Worm (Caenorhabditis elegans) whole organism, mixed stage, embryonic: ENCODE results near the gene srh-75.

Source experiments
- M03D4.4 ChIP-seq: sonication (generic microtip); optimal IDR thresholded peaks from 2 replicates; lab custom pipeline; 2017; ENCODE audit warnings: mild to moderate bottlenecking, missing genetic modification characterization, missing compliant biosample characterization
- bed-3 ChIP-seq: fragments of 200-800 bp; sonication (Bioruptor generic); optimal IDR thresholded peaks from 3 replicates; lab custom pipeline; 2018; ENCODE audit warnings: mild to moderate bottlenecking, missing genetic modification characterization, moderate library complexity, missing compliant biosample characterization
- ceh-39 ChIP-seq: fragments of 150-350 bp; optimal IDR thresholded peaks from 2 replicates; lab custom pipeline; 2014; ENCODE audit warnings: missing biosample characterization, missing genetic modification characterization
- ceh-43 ChIP-seq: fragments of 200-800 bp; sonication (Bioruptor generic); optimal IDR thresholded peaks from 2 replicates; lab custom pipeline; 2018; ENCODE audit warnings: mild to moderate bottlenecking, missing genetic modification characterization, moderate library complexity, missing compliant biosample characterization
- ceh-83 ChIP-seq: fragments of 200-800 bp; sonication (Bioruptor generic); optimal IDR thresholded peaks from 2 replicates; lab custom pipeline; 2018; ENCODE audit warnings: mild to moderate bottlenecking, missing genetic modification characterization, missing compliant biosample characterization
- ces-1 ChIP-seq: fragments of 150-350 bp; optimal IDR thresholded peaks from 2 replicates; lab custom pipeline; 2014; ENCODE audit warnings: missing biosample characterization, missing genetic modification reagents, missing genetic modification characterization
- cnd-1 ChIP-seq: fragments of 200-800 bp; sonication (Bioruptor generic); optimal IDR thresholded peaks from 2 replicates; lab custom pipeline; 2018; ENCODE audit warnings: mild to moderate bottlenecking, missing genetic modification characterization, missing compliant biosample characterization
- drap-1 ChIP-seq: fragments of 200-800 bp; sonication (Bioruptor generic); optimal IDR thresholded peaks from 3 replicates; lab custom pipeline; 2018; ENCODE audit warnings: mild to moderate bottlenecking, missing genetic modification characterization, missing compliant biosample characterization
- elt-3 ChIP-seq: fragments of 150-350 bp; optimal IDR thresholded peaks from 2 replicates; lab custom pipeline; 2014; ENCODE audit warnings: missing biosample characterization, missing genetic modification characterization
- flh-1 ChIP-seq: fragments of 200-800 bp; sonication (Bioruptor generic); optimal IDR thresholded peaks from 2 replicates; lab custom pipeline; 2018; ENCODE audit warnings: mild to moderate bottlenecking, missing genetic modification characterization, moderate library complexity, missing compliant biosample characterization
- ham-2 ChIP-seq: fragments of 200-800 bp; sonication (Bioruptor generic); optimal IDR thresholded peaks from 2 replicates; lab custom pipeline; 2018; ENCODE audit warnings: mild to moderate bottlenecking, missing genetic modification characterization, missing compliant biosample characterization
- hlh-1 ChIP-seq: fragments of 150-350 bp; optimal IDR thresholded peaks from 2 replicates; lab custom pipeline; 2014; ENCODE audit warnings: missing biosample characterization, missing genetic modification reagents, missing genetic modification characterization
- lin-13 ChIP-seq: fragments of 150-350 bp; optimal IDR thresholded peaks from 2 replicates; lab custom pipeline; 2014; ENCODE audit warnings: missing biosample characterization, missing genetic modification characterization
- lin-32 ChIP-seq: fragments of 200-800 bp; sonication (Bioruptor generic); optimal IDR thresholded peaks from 2 replicates; lab custom pipeline; 2018; ENCODE audit warnings: mild to moderate bottlenecking, missing genetic modification characterization, missing compliant biosample characterization
- lsy-2 ChIP-seq: fragments of 150-350 bp; optimal IDR thresholded peaks from 2 replicates; lab custom pipeline; 2014; ENCODE audit warnings: missing biosample characterization, missing genetic modification characterization
- mab-5 ChIP-seq: fragments of 150-350 bp; optimal IDR thresholded peaks from 2 replicates; lab custom pipeline; 2014; ENCODE audit warnings: missing biosample characterization, missing genetic modification characterization
- mep-1 ChIP-seq: fragments of 150-350 bp; optimal IDR thresholded peaks from 2 replicates; lab custom pipeline; 2017; ENCODE audit warnings: missing biosample characterization, missing genetic modification reagents, missing genetic modification characterization, inconsistent platforms
- mls-2 ChIP-seq: sonication (generic microtip); optimal IDR thresholded peaks from 2 replicates; lab custom pipeline; 2016; ENCODE audit warnings: mild to moderate bottlenecking, missing genetic modification characterization, moderate library complexity, missing compliant biosample characterization
- nhr-12 ChIP-seq: fragments of 150-350 bp; optimal IDR thresholded peaks from 2 replicates; lab custom pipeline; 2014; ENCODE audit warnings: missing biosample characterization, missing genetic modification characterization
- nhr-2 ChIP-seq: fragments of 150-350 bp; optimal IDR thresholded peaks from 2 replicates; lab custom pipeline; 2014; ENCODE audit warnings: missing biosample characterization, missing genetic modification characterization
- nhr-237 ChIP-seq: fragments of 150-350 bp; optimal IDR thresholded peaks from 2 replicates; lab custom pipeline; 2014; ENCODE audit warnings: missing biosample characterization, missing genetic modification characterization
- nhr-28 ChIP-seq: fragments of 150-350 bp; optimal IDR thresholded peaks from 2 replicates; lab custom pipeline; 2014; ENCODE audit warnings: missing biosample characterization, missing genetic modification characterization
- nhr-76 ChIP-seq: sonication (generic microtip); optimal IDR thresholded peaks from 2 replicates; lab custom pipeline; 2017; ENCODE audit warnings: missing biosample characterization, missing genetic modification characterization
- pha-4 ChIP-seq: fragments of 150-350 bp; optimal IDR thresholded peaks from 2 replicates; lab custom pipeline; 2018; ENCODE audit warnings: missing biosample characterization, missing genetic modification reagents, missing genetic modification characterization
- sem-2 ChIP-seq: fragments of 200-800 bp; sonication (Bioruptor generic); optimal IDR thresholded peaks from 2 replicates; lab custom pipeline; 2018; ENCODE audit warnings: mild to moderate bottlenecking, missing genetic modification characterization, missing compliant biosample characterization
- snpc-4 ChIP-seq: fragments of 150-350 bp; optimal IDR thresholded peaks from 2 replicates; lab custom pipeline; 2014; ENCODE audit warnings: missing biosample characterization, missing genetic modification characterization
- sptf-1 ChIP-seq: sonication (generic microtip); optimal IDR thresholded peaks from 2 replicates; lab custom pipeline; 2017; ENCODE audit warnings: mild to moderate bottlenecking, missing genetic modification characterization, moderate library complexity, missing compliant biosample characterization
- tbx-8 ChIP-seq: fragments of 200-800 bp; sonication (Bioruptor generic); optimal IDR thresholded peaks from 2 replicates; lab custom pipeline; 2018; ENCODE audit warnings: mild to moderate bottlenecking, missing genetic modification characterization, moderate library complexity, missing compliant biosample characterization
- unc-39 ChIP-seq: fragments of 150-350 bp; optimal IDR thresholded peaks from 2 replicates; lab custom pipeline; 2014; ENCODE audit warnings: missing biosample characterization, missing genetic modification characterization
- unc-62 ChIP-seq: fragments of 150-350 bp; optimal IDR thresholded peaks from 2 replicates; lab custom pipeline; 2014; ENCODE audit warnings: missing biosample characterization, missing genetic modification reagents, missing genetic modification characterization
- zip-8 ChIP-seq: fragments of 150-350 bp; optimal IDR thresholded peaks from 2 replicates; lab custom pipeline; 2014; ENCODE audit warnings: missing biosample characterization, missing genetic modification characterization
- ztf-11 ChIP-seq: fragments of 150-350 bp; optimal IDR thresholded peaks from 2 replicates; lab custom pipeline; 2014; ENCODE audit warnings: missing biosample characterization, missing genetic modification characterization

The srh-75 gene

ce11 chrV:11046730-11047129, 10.2 kb downstream of the srh-75 start, which contains the start of gene dhs-18:
Gene dhs-18 (minus strand): TSS chrV:11046833.
- no peak for TF ChIP-seq pha-4 (tag; lab: Kevin White, UChicago)
- TF ChIP-seq nhr-28 (tag; lab: Kevin White, UChicago): no peak
- TF ChIP-seq mls-2 (tag; lab: Kevin White, UChicago): no peak
- no peak for TF ChIP-seq nhr-76 (tag; lab: Kevin White, UChicago)
- no peak for TF ChIP-seq ceh-39 (tag; lab: Kevin White, UChicago)
- TF ChIP-seq nhr-2 (tag; lab: Kevin White, UChicago): no peak
- TF ChIP-seq ceh-83 (GFP tag; lab: Kevin White, UChicago): no peak
- TF ChIP-seq nhr-12 (tag; lab: Kevin White, UChicago): no peak
- TF ChIP-seq hlh-1: no peak
- no peak for TF ChIP-seq snpc-4 (tag; lab: Kevin White, UChicago)
- TF ChIP-seq ces-1: no peak
- TF ChIP-seq cnd-1 (tag; lab: Kevin White, UChicago): no peak
- no peak for TF ChIP-seq nhr-237 (tag; lab: Kevin White, UChicago)

- peak; percentile 28 for TF ChIP-seq nhr-2 (tag; lab: Kevin White, UChicago)
- TF ChIP-seq lin-32 (GFP tag; lab: Kevin White, UChicago): no peak
- no peak for TF ChIP-seq unc-62 (GFP tag; lab: Kevin White, UChicago)
Observed at ce11 chrV:11043767-11044166, 13.2 kb downstream of the srh-75 start, which contains the start of gene C45B11.6. Gene C45B11.6 (plus strand): TSS chrV:11044067.

- TF ChIP-seq unc-39 (tag; lab: Kevin White, UChicago): no peak
- TF ChIP-seq ces-1: no peak
- no peak for TF ChIP-seq mep-1
- TF ChIP-seq pha-4 (tag; lab: Kevin White, UChicago): no peak
- no peak for TF ChIP-seq nhr-12 (tag; lab: Kevin White, UChicago)
- no peak for TF ChIP-seq sptf-1 (tag; lab: Kevin White, UChicago)
- no peak for TF ChIP-seq sem-2 (GFP tag; lab: Kevin White, UChicago)
- no peak for TF ChIP-seq ceh-43 (GFP tag; lab: Kevin White, UChicago)
Observed at ce11 chrV:11042538-11042937, 14.4 kb downstream of the srh-75 start, which contains the start of gene C45B11.2. Gene C45B11.2 (plus strand): TSS chrV:11042710.

- TF ChIP-seq drap-1 (GFP tag; lab: Kevin White, UChicago): no peak
- TF ChIP-seq ces-1: no peak
- TF ChIP-seq mab-5: no peak
- TF ChIP-seq flh-1 (GFP tag; lab: Kevin White, UChicago): no peak
- TF ChIP-seq pha-4 (tag; lab: Kevin White, UChicago): no peak
- no peak for TF ChIP-seq ceh-43 (GFP tag; lab: Kevin White, UChicago)
- no peak for TF ChIP-seq bed-3 (GFP tag; lab: Kevin White, UChicago)
Observed at ce11 chrV:11041499-11041898, 15.4 kb downstream of the srh-75 start, which contains the start of gene C45B11.5. Gene C45B11.5 (plus strand): TSS chrV:11041799.

- no peak for TF ChIP-seq ceh-39 (tag; lab: Kevin White, UChicago)
- no peak for TF ChIP-seq lsy-2 (tag; lab: Kevin White, UChicago)
- TF ChIP-seq mab-5: no peak
- TF ChIP-seq nhr-12 (tag; lab: Kevin White, UChicago): no peak
- TF ChIP-seq ceh-43 (GFP tag; lab: Kevin White, UChicago): no peak
- no peak for TF ChIP-seq drap-1 (GFP tag; lab: Kevin White, UChicago)
- TF ChIP-seq sem-2 (GFP tag; lab: Kevin White, UChicago): no peak
- no peak for TF ChIP-seq mls-2 (tag; lab: Kevin White, UChicago)
- no peak for TF ChIP-seq nhr-28 (tag; lab: Kevin White, UChicago)
- no peak for TF ChIP-seq snpc-4 (tag; lab: Kevin White, UChicago)
- TF ChIP-seq nhr-237 (tag; lab: Kevin White, UChicago): no peak
- no peak for TF ChIP-seq cnd-1 (tag; lab: Kevin White, UChicago)
- no peak for TF ChIP-seq sptf-1 (tag; lab: Kevin White, UChicago)
- no peak for TF ChIP-seq hlh-1
- no peak for TF ChIP-seq zip-8 (tag; lab: Kevin White, UChicago)
- no peak for TF ChIP-seq lin-13 (tag; lab: Kevin White, UChicago)
- no peak for TF ChIP-seq unc-62 (GFP tag; lab: Kevin White, UChicago)
- TF ChIP-seq ceh-83 (GFP tag; lab: Kevin White, UChicago): no peak
- TF ChIP-seq nhr-2 (tag; lab: Kevin White, UChicago): no peak
Observed at ce11 chrV:11040473-11040872, 16.5 kb downstream of the srh-75 start, which contains the start of gene C45B11.8. Gene C45B11.8 (plus strand): TSS chrV:11040773.

- TF ChIP-seq nhr-12 (tag; lab: Kevin White, UChicago) (no peak), nhr-2 (tag; lab: Kevin White, UChicago) (no peak), elt-3 (tag; lab: Kevin White, UChicago) (no peak), ztf-11 (tag; lab: Kevin White, UChicago) (no peak), bed-3 (GFP tag; lab: Kevin White, UChicago) (no peak), tbx-8 (GFP tag; lab: Kevin White, UChicago) (no peak), nhr-237 (tag; lab: Kevin White, UChicago) (no peak), ham-2 (GFP tag; lab: Kevin White, UChicago) (no peak), lin-13 (tag; lab: Kevin White, UChicago) (no peak), ceh-43 (GFP tag; lab: Kevin White, UChicago) (no peak), lsy-2 (tag; lab: Kevin White, UChicago) (no peak), cnd-1 (tag; lab: Kevin White, UChicago) (no peak), M03D4.4 (tag; lab: Kevin White, UChicago) (no peak), hlh-1 (no peak), nhr-76 (tag; lab: Kevin White, UChicago) (no peak)
Observed at ce11 chrV:11040020-11040419, 16.9 kb downstream of the srh-75 start, which contains the start of gene C45B11.9. Gene C45B11.9 (plus strand): TSS chrV:11040320.
